Worm (Caenorhabditis elegans): ENCODE results near the gene C18H7.1.

Gene C18H7.1

DNA sequence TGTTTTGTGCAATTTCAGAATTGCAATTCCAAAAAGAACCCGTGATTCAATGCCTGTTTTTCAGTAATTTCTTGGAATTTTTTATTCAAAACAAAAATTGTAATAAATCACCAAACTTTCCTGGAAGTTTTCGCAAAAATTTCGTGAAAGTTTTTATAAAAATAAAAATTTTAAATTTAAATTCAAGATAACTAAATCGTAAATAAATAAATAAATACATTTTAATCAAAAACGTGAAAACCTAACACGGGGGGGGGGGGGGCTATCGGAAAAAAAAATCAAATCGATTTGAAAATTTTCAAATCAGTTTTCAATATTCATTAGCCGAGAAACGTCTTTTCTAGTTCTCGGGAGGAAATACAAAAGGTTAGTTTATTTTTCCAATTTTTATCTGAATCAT lies 22.3 kb upstream of the C18H7.1 start, which contains the start of gene C18H7.4:
Gene C18H7.4, plus strand, starts transcription at position 301 of the 400 bp plus-strand sequence.
- TF ChIP-seq ztf-28 (GFP tag; IDR thresholded peaks at IDR 0.05): no peak
- TF ChIP-seq aptf-3 (GFP tag; IDR thresholded peaks at IDR 0.05): no peak
- no peak for TF ChIP-seq athp-1 (tag; optimal IDR thresholded peaks at IDR 0.05)
- no peak for TF ChIP-seq F57A8.1 (GFP tag; optimal IDR thresholded peaks at IDR 0.05)
- TF ChIP-seq him-1 (tag; optimal IDR thresholded peaks at IDR 0.05): no peak
- no peak for TF ChIP-seq attf-6 (GFP tag; IDR thresholded peaks at IDR 0.05)
- no peak for TF ChIP-seq die-1 (tag; optimal IDR thresholded peaks at IDR 0.05)
- no peak for TF ChIP-seq T07F8.4 (tag; optimal IDR thresholded peaks at IDR 0.05)
- no peak for TF ChIP-seq dox-1 (GFP tag; IDR thresholded peaks at IDR 0.05)
- no peak for TF ChIP-seq mcd-1 (GFP tag; IDR thresholded peaks at IDR 0.05)
- TF ChIP-seq ceh-27 (GFP tag; optimal IDR thresholded peaks at IDR 0.05): no peak
- no peak for TF ChIP-seq ama-1 (optimal IDR thresholded peaks at IDR 0.05)
- TF ChIP-seq ama-1 (GFP tag; optimal IDR thresholded peaks at IDR 0.05): no peak
- no peak for TF ChIP-seq F55B11.4 (tag; optimal IDR thresholded peaks at IDR 0.05; ENCODE audit: borderline replicate concordance, insufficient read depth)
- no peak for TF ChIP-seq ets-4 (GFP tag; optimal IDR thresholded peaks at IDR 0.05)
- no peak for TF ChIP-seq F52B5.7 (tag; optimal IDR thresholded peaks at IDR 0.05)

DNA sequence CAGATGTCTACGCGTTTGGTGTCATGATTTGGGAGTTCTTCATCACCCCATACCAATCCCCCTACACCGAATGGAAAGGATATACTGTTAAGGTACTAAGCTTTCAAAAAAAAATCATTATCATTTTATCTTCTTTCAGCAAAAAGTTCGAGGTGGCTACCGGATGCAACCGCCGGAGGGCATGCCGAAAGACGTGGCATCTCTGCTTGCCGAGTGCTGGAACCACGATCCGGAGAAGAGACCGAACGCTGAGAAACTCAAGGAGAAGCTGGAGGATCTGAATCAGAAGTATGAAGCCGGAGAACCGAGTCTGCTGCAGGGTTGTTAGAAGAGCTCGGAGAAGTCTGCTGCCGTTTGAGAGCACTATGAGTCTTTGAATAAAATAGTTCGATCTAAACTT lies 20.5 kb upstream of the C18H7.1 start:
- TF ChIP-seq dox-1 (GFP tag; IDR thresholded peaks at IDR 0.05): no peak
- TF ChIP-seq B0336.3 (GFP tag; IDR thresholded peaks at IDR 0.05): no peak
- TF ChIP-seq T07F8.4 (tag; optimal IDR thresholded peaks at IDR 0.05): no peak
- TF ChIP-seq zfh-2 (GFP tag; conservative IDR thresholded peaks at IDR 0.05): peak; percentile 61; the same call in 1 of the 2 replicates

DNA sequence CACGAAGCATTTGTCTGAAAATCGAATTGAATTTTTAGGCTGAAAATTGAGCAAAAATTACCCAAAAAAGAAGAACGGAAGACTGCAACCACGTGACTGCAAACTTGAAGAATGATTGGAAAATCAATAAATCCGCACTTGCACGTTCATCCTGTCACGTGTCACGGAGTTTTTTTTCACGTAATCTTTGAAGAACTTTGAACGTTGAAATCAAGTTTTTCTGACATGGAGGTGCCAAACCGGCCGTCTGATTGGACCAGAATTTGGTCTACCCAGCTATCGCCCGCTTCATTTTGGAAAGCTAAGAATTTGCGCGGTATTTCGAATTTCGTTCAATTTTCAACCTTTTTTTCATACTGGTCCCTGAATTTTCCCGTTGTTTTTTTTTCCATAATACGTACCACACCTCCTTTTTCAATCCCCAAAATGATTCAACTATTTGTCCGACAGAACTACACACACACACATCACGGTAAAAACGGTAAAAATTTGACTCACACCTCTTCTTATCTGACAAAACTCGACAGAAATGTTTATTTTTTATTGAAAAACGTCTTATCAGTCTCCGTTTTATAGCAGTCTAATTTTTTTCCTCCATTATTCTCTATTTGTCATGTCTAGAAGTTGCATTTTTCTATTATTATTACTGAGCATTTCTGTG lies 18.9 kb upstream of the C18H7.1 start, which contains the start of the genes C18H7.7 and C18H7.11:
Gene C18H7.7, minus strand, starts transcription at position 101 of the 661 bp plus-strand sequence.
Gene C18H7.11, plus strand, starts transcription at position 611 of the 661 bp plus-strand sequence.
- TF ChIP-seq snpc-1.1 (tag; optimal IDR thresholded peaks at IDR 0.05; ENCODE audit: insufficient read depth) (no peak), Y53F4B.3 (GFP tag; IDR thresholded peaks at IDR 0.05) (no peak), ceh-40 (GFP tag; IDR thresholded peaks at IDR 0.05) (no peak), K11D2.4 (GFP tag; IDR thresholded peaks at IDR 0.05) (no peak), attf-5 (GFP tag; optimal IDR thresholded peaks at IDR 0.05) (no peak), nhr-80 (tag; optimal IDR thresholded peaks at IDR 0.05) (peak; percentile 21), nfya-2 (GFP tag; IDR thresholded peaks at IDR 0.05) (no peak)

DNA sequence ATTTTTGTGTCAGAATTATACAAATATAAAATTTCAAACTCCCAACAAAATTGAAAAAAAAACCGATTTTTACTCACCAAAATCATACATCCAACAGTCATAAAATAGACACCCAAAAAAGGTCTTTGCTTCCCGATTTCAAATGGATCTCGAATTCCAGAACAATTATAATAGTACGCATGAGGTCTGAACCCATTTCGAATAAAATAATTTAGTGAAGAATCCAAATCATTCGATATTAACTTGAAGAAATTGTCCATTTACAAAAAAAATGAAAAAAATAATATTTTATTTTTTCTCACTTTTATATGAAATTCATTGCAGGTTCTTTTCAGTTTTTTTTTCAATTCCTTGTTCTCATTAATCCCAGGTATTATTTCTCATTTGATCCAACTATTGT lies 13.7 kb upstream of the C18H7.1 start, which contains the start of gene srt-59:
Gene srt-59, minus strand, starts transcription at position 101 of the 400 bp plus-strand sequence.
- TF ChIP-seq ztf-22 (GFP tag; optimal IDR thresholded peaks at IDR 0.05) (no peak), egl-18 (GFP tag; IDR thresholded peaks at IDR 0.05) (no peak), ztf-18 (tag; optimal IDR thresholded peaks at IDR 0.05) (no peak), lsl-1 (GFP tag; optimal IDR thresholded peaks at IDR 0.05) (no peak), madf-10 (tag; optimal IDR thresholded peaks at IDR 0.05) (no peak), lin-54 (GFP tag; optimal IDR thresholded peaks at IDR 0.05) (no peak), ceh-100 (GFP tag; IDR thresholded peaks at IDR 0.05) (no peak), F39B2.1 (GFP tag; IDR thresholded peaks at IDR 0.05) (no peak)

DNA sequence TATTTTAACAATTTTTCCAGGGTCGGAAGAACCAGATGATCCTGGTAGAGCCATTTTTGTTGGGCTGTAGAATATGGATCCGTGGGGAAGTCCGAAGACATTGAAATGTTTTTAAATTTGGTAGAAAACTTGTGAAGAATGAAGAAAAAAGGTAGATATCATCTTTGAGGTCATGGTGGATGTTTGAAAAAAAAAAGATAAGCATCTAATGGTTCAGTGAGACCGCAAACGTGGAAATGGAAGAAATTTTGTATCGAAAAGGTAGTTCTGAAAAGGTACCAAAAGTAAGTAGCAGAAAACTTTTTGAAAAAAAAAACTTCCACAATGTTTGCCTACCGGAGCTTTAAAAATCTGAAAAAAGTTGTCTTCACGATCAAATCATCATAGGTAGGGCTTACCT lies 11.8 kb upstream of the C18H7.1 start, which contains the start of gene prmt-4:
Gene prmt-4, minus strand, starts transcription at position 101 of the 400 bp plus-strand sequence.
- TF ChIP-seq rec-8 (tag; optimal IDR thresholded peaks at IDR 0.05): no peak
- no peak for TF ChIP-seq chd-7 (tag; optimal IDR thresholded peaks at IDR 0.05)
- no peak for TF ChIP-seq madf-10 (tag; optimal IDR thresholded peaks at IDR 0.05)
- TF ChIP-seq tbp1 (GFP tag; optimal IDR thresholded peaks at IDR 0.05): no peak
- no peak for TF ChIP-seq aptf-2 (GFP tag; conservative IDR thresholded peaks at IDR 0.05)
- TF ChIP-seq hlh-26 (GFP tag; conservative IDR thresholded peaks at IDR 0.05): no peak

All from whole organism, young adult.